Worm (Caenorhabditis elegans): ENCODE results near the gene ceph-41.

ce11 chrIV:8114535-8114934, 12.5 kb upstream of the ceph-41 start:
- no peak for TF ChIP-seq ref-2 (tag; optimal IDR thresholded peaks at IDR 0.05)
- no peak for TF ChIP-seq pha-4 (tag; optimal IDR thresholded peaks at IDR 0.05)
- TF ChIP-seq nhr-11 (tag; optimal IDR thresholded peaks at IDR 0.05): no peak
- no peak for TF ChIP-seq elt-2 (tag; optimal IDR thresholded peaks at IDR 0.05)

Data from whole organism, late embryonic.